Worm (Caenorhabditis elegans) whole organism, early embryonic: Measurements from ENCODE around the gene K09H11.6.

Source experiments
- ama-1 ChIP-seq: fragments of 150-350 bp; optimal IDR thresholded peaks from 2 replicates; lab custom pipeline; 2014
- ets-7 ChIP-seq: sonication (generic microtip); optimal IDR thresholded peaks from 2 replicates; lab custom pipeline; 2016; ENCODE audit warnings: missing genotype, missing genetic modification characterization, missing compliant biosample characterization
- flt-1 ChIP-seq: fragments of 200-800 bp; sonication (Bioruptor generic); IDR thresholded peaks from 2 replicates; pipeline ENCODE4 v1.3.6; 2022; ENCODE audit warnings: missing genetic modification characterization, missing compliant biosample characterization
- hmbx-1 ChIP-seq: sonication (generic microtip); optimal IDR thresholded peaks from 2 replicates; lab custom pipeline; 2016; ENCODE audit warnings: mild to moderate bottlenecking, missing genetic modification characterization, missing compliant biosample characterization
- sea-1 ChIP-seq: fragments of 200-800 bp; sonication (Bioruptor generic); conservative IDR thresholded peaks from 2 replicates; pipeline ENCODE4 v1.3.6; 2022; ENCODE audit warnings: missing genetic modification characterization, missing compliant biosample characterization
- tbx-11 ChIP-seq: fragments of 200-800 bp; sonication (Bioruptor generic); IDR thresholded peaks from 2 replicates; pipeline ENCODE4 v1.3.6; 2022; ENCODE audit warnings: missing genetic modification characterization, missing compliant biosample characterization
- tra-4 ChIP-seq: sonication (generic microtip); optimal IDR thresholded peaks from 2 replicates; lab custom pipeline; 2017; ENCODE audit warnings: missing genetic modification characterization, missing compliant biosample characterization

DNA sequence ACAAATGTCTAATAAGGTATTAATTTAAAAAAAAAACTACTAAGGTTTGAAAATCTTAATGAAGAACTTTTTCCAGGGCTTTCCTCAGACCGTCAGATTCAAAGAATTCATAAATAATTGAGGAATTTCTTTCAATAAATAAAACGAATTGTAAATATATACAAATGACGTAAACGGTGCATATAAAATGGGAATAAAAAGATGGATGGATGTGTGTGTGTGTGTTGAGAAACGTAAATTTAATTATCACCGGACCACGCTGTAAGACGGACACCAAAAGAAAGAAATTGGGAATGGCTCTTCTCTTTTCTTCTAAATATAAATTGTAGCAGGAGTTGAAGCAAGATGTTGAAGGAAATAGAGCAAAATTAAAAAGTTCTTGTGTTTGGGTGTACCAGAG is 10.3 kb upstream of the K09H11.6 start:
- TF ChIP-seq ama-1 = no peak
- TF ChIP-seq sea-1 (GFP tag; lab: Robert Waterston, UW) = no peak
- no peak for TF ChIP-seq ets-7 (tag; lab: Kevin White, UChicago)
- TF ChIP-seq tra-4 = no peak
- no peak for TF ChIP-seq flt-1 (GFP tag; lab: Robert Waterston, UW)
- TF ChIP-seq tbx-11 (GFP tag; lab: Robert Waterston, UW) = no peak
- no peak for TF ChIP-seq hmbx-1
